Worm (Caenorhabditis elegans) whole organism, late embryonic: ENCODE measurements around the gene R193.2.
A peak's percentile ranks its signal among the peaks of the same experiment; 100 is the strongest.

Experiments
- C08G9.2 ChIP-seq: sonication (generic microtip); optimal IDR thresholded peaks from 2 replicates; lab custom pipeline; 2016; ENCODE audit warnings: mild to moderate bottlenecking, missing genetic modification characterization, moderate library complexity, missing compliant biosample characterization
- K09A11.1 ChIP-seq: sonication (generic microtip); optimal IDR thresholded peaks from 2 replicates; lab custom pipeline; 2017; ENCODE audit warnings: antibody characterized with exemption, mild to moderate bottlenecking, missing genetic modification characterization, missing compliant biosample characterization; ENCODE audit not compliant: insufficient read depth
- T23F11.4 ChIP-seq: fragments of 200-800 bp; sonication (Bioruptor generic); optimal IDR thresholded peaks from 2 replicates; lab custom pipeline; 2018; ENCODE audit warnings: mild to moderate bottlenecking, missing genetic modification characterization, missing compliant biosample characterization
- Y22D7AL.16 ChIP-seq: sonication (generic microtip); optimal IDR thresholded peaks from 2 replicates; lab custom pipeline; 2016; ENCODE audit warnings: missing genetic modification characterization, missing compliant biosample characterization
- ahr-1 ChIP-seq: sonication (generic microtip); optimal IDR thresholded peaks from 2 replicates; lab custom pipeline; 2016; ENCODE audit warnings: missing genetic modification characterization, missing compliant biosample characterization
- ama-1 ChIP-seq: fragments of 150-350 bp; optimal IDR thresholded peaks from 2 replicates; lab custom pipeline; 2014
- ceh-14 ChIP-seq: sonication (generic microtip); optimal IDR thresholded peaks from 2 replicates; lab custom pipeline; 2016; ENCODE audit warnings: missing genotype, missing genetic modification characterization, missing compliant biosample characterization
- ceh-18 ChIP-seq: sonication (generic microtip); optimal IDR thresholded peaks from 2 replicates; lab custom pipeline; 2016; ENCODE audit warnings: missing genetic modification characterization, missing compliant biosample characterization
- ceh-2 ChIP-seq: sonication (generic microtip); optimal IDR thresholded peaks from 2 replicates; lab custom pipeline; 2016; ENCODE audit warnings: missing genotype, missing genetic modification characterization, missing compliant biosample characterization
- ceh-22 ChIP-seq: sonication (generic microtip); optimal IDR thresholded peaks from 2 replicates; lab custom pipeline; 2017; ENCODE audit warnings: missing biosample characterization, missing genetic modification characterization
- ceh-24 ChIP-seq: sonication (generic microtip); optimal IDR thresholded peaks from 2 replicates; lab custom pipeline; 2016; ENCODE audit warnings: mild to moderate bottlenecking, missing genetic modification characterization, missing compliant biosample characterization
- ceh-31 ChIP-seq: sonication (generic microtip); optimal IDR thresholded peaks from 2 replicates; lab custom pipeline; 2016; ENCODE audit warnings: missing genetic modification characterization, missing compliant biosample characterization
- ceh-34 ChIP-seq: sonication (generic microtip); optimal IDR thresholded peaks from 2 replicates; lab custom pipeline; 2016; ENCODE audit warnings: mild to moderate bottlenecking, missing genetic modification characterization, missing compliant biosample characterization
- ceh-48 ChIP-seq: sonication (generic microtip); optimal IDR thresholded peaks from 2 replicates; lab custom pipeline; 2016; ENCODE audit warnings: missing genetic modification characterization, inconsistent platforms, missing compliant biosample characterization
- ceh-9 ChIP-seq: sonication (generic microtip); optimal IDR thresholded peaks from 2 replicates; lab custom pipeline; 2016; ENCODE audit warnings: mild to moderate bottlenecking, missing genetic modification characterization, inconsistent platforms, missing compliant biosample characterization
- che-1 ChIP-seq: sonication (generic microtip); optimal IDR thresholded peaks from 2 replicates; lab custom pipeline; 2016; ENCODE audit warnings: mild to moderate bottlenecking, missing genetic modification characterization, missing compliant biosample characterization
- dve-1 ChIP-seq: sonication (generic microtip); optimal IDR thresholded peaks from 2 replicates; lab custom pipeline; 2017; ENCODE audit warnings: antibody characterized with exemption, mild to moderate bottlenecking, missing genetic modification characterization, missing compliant biosample characterization
- elt-2 ChIP-seq: sonication (generic microtip); optimal IDR thresholded peaks from 2 replicates; lab custom pipeline; 2016; ENCODE audit warnings: missing genetic modification reagents, missing genetic modification characterization, missing compliant biosample characterization
- elt-4 ChIP-seq: sonication (generic microtip); optimal IDR thresholded peaks from 2 replicates; lab custom pipeline; 2016; ENCODE audit warnings: missing genetic modification characterization, missing compliant biosample characterization
- eyg-1 ChIP-seq: sonication (generic microtip); optimal IDR thresholded peaks from 2 replicates; lab custom pipeline; 2016; ENCODE audit warnings: missing genotype, missing genetic modification characterization, missing compliant biosample characterization
- fax-1 ChIP-seq: sonication (generic microtip); optimal IDR thresholded peaks from 2 replicates; lab custom pipeline; 2016; ENCODE audit warnings: missing genotype, missing genetic modification characterization, missing compliant biosample characterization
- fkh-10 ChIP-seq: fragments of 150-350 bp; optimal IDR thresholded peaks from 2 replicates; lab custom pipeline; 2014; ENCODE audit warnings: missing biosample characterization, missing genetic modification reagents, missing genetic modification characterization
- fkh-6 ChIP-seq: sonication (generic microtip); optimal IDR thresholded peaks from 2 replicates; lab custom pipeline; 2016; ENCODE audit warnings: missing genetic modification characterization, missing compliant biosample characterization
- gmeb-2 ChIP-seq: sonication (generic microtip); optimal IDR thresholded peaks from 2 replicates; lab custom pipeline; 2016; ENCODE audit warnings: missing genetic modification characterization, inconsistent platforms, missing compliant biosample characterization
- hlh-13 ChIP-seq: fragments of 200-800 bp; sonication (Bioruptor generic); optimal IDR thresholded peaks from 2 replicates; lab custom pipeline; 2018; ENCODE audit warnings: mild to moderate bottlenecking, missing genetic modification characterization, missing compliant biosample characterization
- hlh-15 ChIP-seq: sonication (generic microtip); optimal IDR thresholded peaks from 2 replicates; lab custom pipeline; 2016; ENCODE audit warnings: missing genetic modification characterization, missing compliant biosample characterization
- hlh-30 ChIP-seq: sonication (generic microtip); optimal IDR thresholded peaks from 2 replicates; lab custom pipeline; 2017; ENCODE audit warnings: antibody characterized with exemption, missing genetic modification characterization, missing compliant biosample characterization; ENCODE audit not compliant: insufficient read depth
- hlh-6 ChIP-seq: sonication (generic microtip); optimal IDR thresholded peaks from 2 replicates; lab custom pipeline; 2016; ENCODE audit warnings: missing genotype, missing genetic modification characterization, missing compliant biosample characterization
- hlh-8 ChIP-seq: sonication (generic microtip); optimal IDR thresholded peaks from 2 replicates; lab custom pipeline; 2016; ENCODE audit warnings: missing genotype, missing genetic modification characterization, missing compliant biosample characterization
- lim-6 ChIP-seq: sonication (generic microtip); optimal IDR thresholded peaks from 2 replicates; lab custom pipeline; 2016; ENCODE audit warnings: missing genetic modification characterization, missing compliant biosample characterization
- madf-2 ChIP-seq: sonication (generic microtip); optimal IDR thresholded peaks from 2 replicates; lab custom pipeline; 2017; ENCODE audit warnings: missing genetic modification characterization, missing compliant biosample characterization
- nfya-1 ChIP-seq: sonication (generic microtip); optimal IDR thresholded peaks from 2 replicates; lab custom pipeline; 2017; ENCODE audit warnings: missing genetic modification characterization, mild to moderate bottlenecking, missing compliant biosample characterization, antibody characterized with exemption, moderate library complexity
- nhr-11 ChIP-seq: fragments of 150-350 bp; optimal IDR thresholded peaks from 2 replicates; lab custom pipeline; 2014; ENCODE audit warnings: missing biosample characterization, missing genetic modification characterization
- npax-4 ChIP-seq: sonication (generic microtip); optimal IDR thresholded peaks from 2 replicates; lab custom pipeline; 2016; ENCODE audit warnings: missing genetic modification characterization, missing compliant biosample characterization
- odd-2 ChIP-seq: sonication (generic microtip); optimal IDR thresholded peaks from 2 replicates; lab custom pipeline; 2017; ENCODE audit warnings: antibody characterized with exemption, mild to moderate bottlenecking, missing genetic modification characterization, missing compliant biosample characterization
- pat-9 ChIP-seq: fragments of 200-800 bp; sonication (Bioruptor generic); optimal IDR thresholded peaks from 2 replicates; lab custom pipeline; 2018; ENCODE audit warnings: mild to moderate bottlenecking, missing genetic modification characterization, moderate library complexity, missing compliant biosample characterization
- pha-2 ChIP-seq: sonication (generic microtip); optimal IDR thresholded peaks from 2 replicates; lab custom pipeline; 2017; ENCODE audit warnings: mild to moderate bottlenecking, missing genetic modification characterization, missing compliant biosample characterization
- pha-4 ChIP-seq: fragments of 150-350 bp; optimal IDR thresholded peaks from 2 replicates; lab custom pipeline; 2018; ENCODE audit warnings: missing biosample characterization, missing genetic modification reagents, missing genetic modification characterization
- pqm-1 ChIP-seq: sonication (generic microtip); optimal IDR thresholded peaks from 2 replicates; lab custom pipeline; 2016; ENCODE audit warnings: missing genetic modification characterization, missing compliant biosample characterization
- ref-2 ChIP-seq: sonication (generic microtip); optimal IDR thresholded peaks from 2 replicates; lab custom pipeline; 2016; ENCODE audit warnings: missing genetic modification characterization, missing compliant biosample characterization
- rnt-1 ChIP-seq: sonication (generic microtip); optimal IDR thresholded peaks from 2 replicates; lab custom pipeline; 2016; ENCODE audit warnings: missing genetic modification characterization, missing compliant biosample characterization
- sdc-2 ChIP-seq: sonication (generic microtip); optimal IDR thresholded peaks from 2 replicates; lab custom pipeline; 2016; ENCODE audit warnings: missing genotype, missing genetic modification characterization, missing compliant biosample characterization
- sox-4 ChIP-seq: sonication (generic microtip); optimal IDR thresholded peaks from 2 replicates; lab custom pipeline; 2017; ENCODE audit warnings: mild to moderate bottlenecking, missing genetic modification characterization, inconsistent platforms, missing compliant biosample characterization
- tbx-2 ChIP-seq: sonication (generic microtip); optimal IDR thresholded peaks from 2 replicates; lab custom pipeline; 2016; ENCODE audit warnings: missing genetic modification characterization, missing compliant biosample characterization
- tbx-7 ChIP-seq: sonication (generic microtip); optimal IDR thresholded peaks from 2 replicates; lab custom pipeline; 2016; ENCODE audit warnings: missing genotype, missing genetic modification characterization, missing compliant biosample characterization
- unc-42 ChIP-seq: sonication (generic microtip); optimal IDR thresholded peaks from 2 replicates; lab custom pipeline; 2016; ENCODE audit warnings: missing genotype, missing genetic modification characterization, missing compliant biosample characterization
- unc-55 ChIP-seq: sonication (generic microtip); optimal IDR thresholded peaks from 2 replicates; lab custom pipeline; 2017; ENCODE audit warnings: missing biosample characterization, missing genetic modification reagents, missing genetic modification characterization
- ztf-16 ChIP-seq: sonication (generic microtip); optimal IDR thresholded peaks from 2 replicates; lab custom pipeline; 2017; ENCODE audit warnings: missing genetic modification characterization, missing compliant biosample characterization

The R193.2 gene

ce11 chrX:1103702-1104262 lies 44.6 kb downstream of the R193.2 start, which contains the start of gene ife-4:
Gene ife-4, plus strand, starts transcription at chrX:1104212.
- TF ChIP-seq pat-9 (no peak), elt-4 (no peak), pqm-1 (tag; lab: Kevin White, UChicago) (no peak), tbx-7 (tag; lab: Kevin White, UChicago) (no peak), T23F11.4 (no peak), unc-42 (tag; lab: Kevin White, UChicago) (peak; percentile 64), elt-2 (tag; lab: Kevin White, UChicago) (no peak), nhr-11 (no peak), ref-2 (tag; lab: Kevin White, UChicago) (peak; percentile 55), sox-4 (tag; lab: Kevin White, UChicago) (no peak), nfya-1 (tag; lab: Kevin White, UChicago) (peak; percentile 61), Y22D7AL.16 (tag; lab: Kevin White, UChicago) (no peak), ceh-34 (tag; lab: Kevin White, UChicago) (peak; percentile 60), eyg-1 (tag; lab: Kevin White, UChicago) (no peak), hlh-6 (tag; lab: Kevin White, UChicago) (no peak), fax-1 (tag; lab: Kevin White, UChicago) (peak; percentile 15), rnt-1 (tag; lab: Kevin White, UChicago) (peak; percentile 22), tbx-2 (peak; percentile 67), ceh-14 (tag; lab: Kevin White, UChicago) (no peak), madf-2 (tag; lab: Kevin White, UChicago) (no peak), ztf-16 (tag; lab: Kevin White, UChicago) (no peak), che-1 (tag; lab: Kevin White, UChicago) (no peak), fkh-10 (no peak), sdc-2 (peak; percentile 40), hlh-13 (GFP tag; lab: Kevin White, UChicago) (no peak), dve-1 (tag; lab: Kevin White, UChicago) (no peak), ceh-48 (tag; lab: Kevin White, UChicago) (peak; percentile 87), ceh-18 (tag; lab: Kevin White, UChicago) (peak; percentile 32), ceh-2 (tag; lab: Kevin White, UChicago) (peak; percentile 59), ceh-22 (no peak), fkh-6 (tag; lab: Kevin White, UChicago) (no peak), hlh-8 (tag; lab: Kevin White, UChicago) (peak; percentile 36), unc-55 (peak; percentile 72), C08G9.2 (tag; lab: Kevin White, UChicago) (peak; percentile 18), gmeb-2 (tag; lab: Kevin White, UChicago) (no peak), ahr-1 (tag; lab: Kevin White, UChicago) (no peak), ama-1 (lab: Kevin White, UChicago) (no peak), pha-2 (no peak), odd-2 (no peak), pha-4 (tag; lab: Kevin White, UChicago) (no peak), npax-4 (tag; lab: Kevin White, UChicago) (no peak), ceh-9 (tag; lab: Kevin White, UChicago) (no peak), K09A11.1 (no peak), hlh-30 (tag; lab: Kevin White, UChicago) (peak; percentile 5), ceh-31 (tag; lab: Kevin White, UChicago) (peak; percentile 85), hlh-15 (tag; lab: Kevin White, UChicago) (no peak), lim-6 (no peak), ceh-24 (tag; lab: Kevin White, UChicago) (no peak)
